Fruit fly (Drosophila melanogaster) whole organism, embryonic: ENCODE measurements around the gene CG13640.

Experiments
- Asciz ChIP-seq: fragments of 200-800 bp; sonication (Bioruptor generic); optimal IDR thresholded peaks from 2 replicates; lab custom pipeline; 2017; ENCODE audit warnings: missing biosample characterization, mild to moderate bottlenecking, missing genetic modification characterization, missing genetic modification reagents
- Bdp1 ChIP-seq: fragments of 200-800 bp; sonication (Bioruptor generic); optimal IDR thresholded peaks from 3 replicates; lab custom pipeline; 2016; ENCODE audit warnings: missing biosample characterization, missing genetic modification characterization
- CG10209 ChIP-seq: fragments of 200-800 bp; sonication (Bioruptor generic); optimal IDR thresholded peaks from 3 replicates; lab custom pipeline; 2017; ENCODE audit warnings: missing biosample characterization, mild to moderate bottlenecking, missing genetic modification characterization, missing genetic modification reagents
- CG10979 ChIP-seq: fragments of 200-800 bp; sonication (Bioruptor generic); optimal IDR thresholded peaks from 2 replicates; lab custom pipeline; 2018; ENCODE audit warnings: missing biosample characterization, mild to moderate bottlenecking, missing genetic modification characterization, moderate library complexity
- CG12659 ChIP-seq: fragments of 200-800 bp; sonication (Bioruptor generic); optimal IDR thresholded peaks from 3 replicates; lab custom pipeline; 2017; ENCODE audit warnings: mild to moderate bottlenecking, missing biosample characterization, missing genetic modification reagents, missing genetic modification characterization
- CG12744 ChIP-seq: fragments of 200-800 bp; sonication (Bioruptor generic); optimal IDR thresholded peaks from 2 replicates; lab custom pipeline; 2016; ENCODE audit warnings: missing biosample characterization, missing genetic modification characterization
- CG15696 ChIP-seq: fragments of 200-800 bp; sonication (Bioruptor generic); optimal IDR thresholded peaks from 2 replicates; lab custom pipeline; 2019; ENCODE audit warnings: missing biosample characterization, mild to moderate bottlenecking, missing genetic modification characterization, moderate library complexity
- CG2120 ChIP-seq: fragments of 200-800 bp; sonication (Bioruptor generic); optimal IDR thresholded peaks from 3 replicates; lab custom pipeline; 2016; ENCODE audit warnings: missing biosample characterization, missing genetic modification characterization
- CG31388 ChIP-seq: fragments of 200-800 bp; sonication (Bioruptor generic); optimal IDR thresholded peaks from 2 replicates; lab custom pipeline; 2016; ENCODE audit warnings: missing biosample characterization, missing genetic modification characterization
- CG32772 ChIP-seq: fragments of 200-800 bp; sonication (Bioruptor generic); IDR thresholded peaks from 2 replicates; pipeline ENCODE4 v1.3.6; 2022; ENCODE audit warnings: missing biosample characterization, missing genetic modification characterization
- CG3995 ChIP-seq: fragments of 200-800 bp; sonication (Bioruptor generic); optimal IDR thresholded peaks from 3 replicates; lab custom pipeline; 2016; ENCODE audit warnings: missing biosample characterization, missing genetic modification characterization
- CG6272 ChIP-seq: fragments of 200-800 bp; sonication (Bioruptor generic); IDR thresholded peaks from 2 replicates; pipeline ENCODE4 v1.3.6; 2022; ENCODE audit warnings: missing biosample characterization, missing genetic modification characterization
- CG6683 ChIP-seq: fragments of 200-800 bp; sonication (Bioruptor generic); optimal IDR thresholded peaks from 2 replicates; lab custom pipeline; 2017; ENCODE audit warnings: missing biosample characterization, mild to moderate bottlenecking, missing genetic modification characterization, missing genetic modification reagents
- CG6813 ChIP-seq: fragments of 200-800 bp; sonication (Bioruptor generic); optimal IDR thresholded peaks from 2 replicates; lab custom pipeline; 2017; ENCODE audit warnings: missing biosample characterization, missing genetic modification characterization, mild to moderate bottlenecking, moderate library complexity, missing genetic modification reagents
- CTCF ChIP-seq: fragments of 200-800 bp; sonication (Bioruptor generic); optimal IDR thresholded peaks from 2 replicates; lab custom pipeline; 2017; ENCODE audit warnings: missing biosample characterization, mild to moderate bottlenecking, missing genetic modification characterization, moderate library complexity
- Dip2 ChIP-seq: fragments of 200-800 bp; sonication (Bioruptor generic); IDR thresholded peaks from 2 replicates; pipeline ENCODE4 v1.3.6; 2022; ENCODE audit warnings: missing biosample characterization, missing genetic modification characterization
- Dip3 ChIP-seq: fragments of 200-800 bp; sonication (Bioruptor generic); optimal IDR thresholded peaks from 3 replicates; lab custom pipeline; 2016; ENCODE audit warnings: missing biosample characterization, missing genetic modification characterization
- HLH3B ChIP-seq: fragments of 200-800 bp; sonication (Bioruptor generic); IDR thresholded peaks from 2 replicates; pipeline ENCODE4 v1.3.6; 2022; ENCODE audit warnings: missing biosample characterization, missing genetic modification characterization
- Hey ChIP-seq: fragments of 200-800 bp; sonication (Bioruptor generic); optimal IDR thresholded peaks from 3 replicates; lab custom pipeline; 2018; ENCODE audit warnings: missing biosample characterization, mild to moderate bottlenecking, missing genetic modification characterization
- Lhr ChIP-seq: fragments of 200-800 bp; sonication (Bioruptor generic); optimal IDR thresholded peaks from 3 replicates; lab custom pipeline; 2017; ENCODE audit warnings: mild to moderate bottlenecking, missing biosample characterization, missing genetic modification reagents, missing genetic modification characterization
- Mad ChIP-seq: fragments of 200-800 bp; sonication (Bioruptor generic); optimal IDR thresholded peaks from 2 replicates; lab custom pipeline; 2016; ENCODE audit warnings: missing biosample characterization, missing genetic modification characterization
- Nf-YC ChIP-seq: fragments of 200-800 bp; optimal IDR thresholded peaks from 3 replicates; lab custom pipeline; 2019; ENCODE audit warnings: missing biosample characterization, mild to moderate bottlenecking, missing genetic modification characterization, moderate library complexity
- PHDP ChIP-seq: fragments of 200-800 bp; sonication (Bioruptor generic); optimal IDR thresholded peaks from 3 replicates; lab custom pipeline; 2018; ENCODE audit warnings: missing biosample characterization, mild to moderate bottlenecking, missing genetic modification characterization, moderate library complexity
- Xbp1 ChIP-seq: fragments of 200-800 bp; sonication (Bioruptor generic); optimal IDR thresholded peaks from 3 replicates; lab custom pipeline; 2016; ENCODE audit warnings: missing biosample characterization, mild to moderate bottlenecking, missing genetic modification characterization
- aop ChIP-seq: fragments of 200-800 bp; sonication (Bioruptor generic); IDR thresholded peaks from 2 replicates; pipeline ENCODE4 v1.3.6; 2022; ENCODE audit warnings: missing biosample characterization, missing genetic modification characterization
- ap ChIP-seq: fragments of 200-800 bp; sonication (Bioruptor generic); IDR thresholded peaks from 2 replicates; pipeline ENCODE4 v1.3.6; 2022; ENCODE audit warnings: missing biosample characterization, missing genetic modification characterization
- ash1 ChIP-seq: fragments of 200-800 bp; sonication (Bioruptor generic); optimal IDR thresholded peaks from 2 replicates; lab custom pipeline; 2018; ENCODE audit warnings: missing biosample characterization, mild to moderate bottlenecking, missing genetic modification characterization
- bbx ChIP-seq: fragments of 200-800 bp; sonication (Bioruptor generic); IDR thresholded peaks from 2 replicates; pipeline ENCODE4 v1.3.6; 2022; ENCODE audit warnings: missing biosample characterization, missing genetic modification characterization; ENCODE audit not compliant: partially characterized antibody
- bcd ChIP-seq: fragments of 200-800 bp; sonication (Bioruptor generic); optimal IDR thresholded peaks from 2 replicates; lab custom pipeline; 2017; ENCODE audit warnings: missing biosample characterization, mild to moderate bottlenecking, missing genetic modification characterization
- bowl ChIP-seq: fragments of 200-800 bp; sonication (Bioruptor generic); IDR thresholded peaks from 2 replicates; pipeline ENCODE4 v1.3.6; 2022; ENCODE audit warnings: missing biosample characterization, missing genetic modification characterization
- disco-r ChIP-seq: fragments of 200-800 bp; sonication (Bioruptor generic); optimal IDR thresholded peaks from 2 replicates; lab custom pipeline; 2016; ENCODE audit warnings: missing biosample characterization, missing genetic modification characterization
- hbn ChIP-seq: fragments of 200-800 bp; sonication (Bioruptor generic); IDR thresholded peaks from 2 replicates; pipeline ENCODE4 v1.3.6; 2022; ENCODE audit warnings: missing biosample characterization, missing genetic modification characterization; ENCODE audit not compliant: partially characterized antibody
- knrl ChIP-seq: fragments of 200-800 bp; sonication (Bioruptor generic); IDR thresholded peaks from 3 replicates; pipeline ENCODE4 v1.3.6; 2022; ENCODE audit warnings: missing biosample characterization, missing genetic modification characterization; ENCODE audit not compliant: partially characterized antibody
- luna ChIP-seq: fragments of 200-800 bp; sonication (Bioruptor generic); optimal IDR thresholded peaks from 2 replicates; lab custom pipeline; 2016; ENCODE audit warnings: missing biosample characterization, missing genetic modification characterization
- nerfin-2 ChIP-seq: fragments of 200-800 bp; sonication (Bioruptor generic); IDR thresholded peaks from 2 replicates; pipeline ENCODE4 v1.3.6; 2022; ENCODE audit warnings: missing biosample characterization, missing genetic modification characterization; ENCODE audit not compliant: partially characterized antibody
- oc ChIP-seq: fragments of 200-800 bp; sonication (Bioruptor generic); optimal IDR thresholded peaks from 2 replicates; lab custom pipeline; 2018; ENCODE audit warnings: missing biosample characterization, mild to moderate bottlenecking, missing genetic modification characterization, moderate library complexity
- odd ChIP-seq: fragments of 200-800 bp; sonication (Bioruptor generic); optimal IDR thresholded peaks from 2 replicates; lab custom pipeline; 2017; ENCODE audit warnings: missing biosample characterization, mild to moderate bottlenecking, missing genetic modification characterization
- pb ChIP-seq: fragments of 200-800 bp; sonication (Bioruptor generic); optimal IDR thresholded peaks from 3 replicates; lab custom pipeline; 2016; ENCODE audit warnings: missing biosample characterization, missing genetic modification characterization
- pzg ChIP-seq: fragments of 200-800 bp; sonication (Bioruptor generic); optimal IDR thresholded peaks from 3 replicates; lab custom pipeline; 2018; ENCODE audit warnings: missing biosample characterization, mild to moderate bottlenecking, missing genetic modification characterization, moderate library complexity
- rib ChIP-seq: fragments of 200-800 bp; sonication (Bioruptor generic); IDR thresholded peaks from 2 replicates; pipeline ENCODE4 v1.3.6; 2022; ENCODE audit warnings: missing biosample characterization, missing genetic modification characterization
- salm ChIP-seq: fragments of 200-800 bp; sonication (Bioruptor generic); optimal IDR thresholded peaks from 2 replicates; lab custom pipeline; 2018; ENCODE audit warnings: missing biosample characterization, mild to moderate bottlenecking, missing genetic modification characterization
- sna ChIP-seq: fragments of 200-800 bp; sonication (Bioruptor generic); IDR thresholded peaks from 2 replicates; pipeline ENCODE4 v1.3.6; 2022; ENCODE audit warnings: missing biosample characterization, missing genetic modification characterization; ENCODE audit not compliant: partially characterized antibody
- sqz ChIP-seq: fragments of 200-800 bp; sonication (Bioruptor generic); optimal IDR thresholded peaks from 3 replicates; lab custom pipeline; 2018; ENCODE audit warnings: missing biosample characterization, mild to moderate bottlenecking, missing genetic modification characterization
- tio ChIP-seq: fragments of 200-800 bp; sonication (Bioruptor generic); optimal IDR thresholded peaks from 2 replicates; lab custom pipeline; 2017; ENCODE audit warnings: missing biosample characterization, missing genetic modification characterization, inconsistent platforms
- toy ChIP-seq: fragments of 200-800 bp; sonication (Bioruptor generic); IDR thresholded peaks from 2 replicates; pipeline ENCODE4 v1.3.6; 2022; ENCODE audit warnings: missing biosample characterization, missing genetic modification characterization
- tup ChIP-seq: fragments of 200-800 bp; sonication (Bioruptor generic); optimal IDR thresholded peaks from 2 replicates; lab custom pipeline; 2016; ENCODE audit warnings: missing biosample characterization, mild to moderate bottlenecking, missing genetic modification characterization, moderate library complexity
- unc-4 ChIP-seq: fragments of 200-800 bp; sonication (Bioruptor generic); IDR thresholded peaks from 2 replicates; pipeline ENCODE4 v1.3.6; 2022; ENCODE audit warnings: missing biosample characterization, missing genetic modification characterization; ENCODE audit not compliant: partially characterized antibody
- vnd ChIP-seq: fragments of 200-800 bp; sonication (Bioruptor generic); IDR thresholded peaks from 3 replicates; pipeline ENCODE4 v1.3.6; 2022; ENCODE audit warnings: missing biosample characterization, missing genetic modification characterization; ENCODE audit not compliant: partially characterized antibody

The CG13640 gene

dm6 chr3R:24875939-24876842 is 14.2 kb upstream of the CG13640 start, which contains the start of gene CG3744 (continued):
- TF ChIP-seq bowl (GFP tag; lab: Robert Waterston, UW) (peak; percentile 86), Bdp1 (GFP tag; lab: Kevin White, UChicago) (peak; percentile 29), tio (GFP tag; lab: Kevin White, UChicago) (no peak), CG10209 (GFP tag; lab: Kevin White, UChicago) (peak; percentile 91), salm (tag; lab: Kevin White, UChicago) (peak; percentile 76), Hey (tag; lab: Kevin White, UChicago) (peak; percentile 9), CG31388 (GFP tag; lab: Kevin White, UChicago) (peak; percentile 28), ash1 (GFP tag; lab: Kevin White, UChicago) (peak; percentile 70), hbn (GFP tag; lab: Robert Waterston, UW) (peak; percentile 97), PHDP (peak; percentile 92), Dip2 (0 out of 2 replicates have a peak, but pooled peaks have one; percentile 9), ap (peak; percentile 84), CG6683 (peak; percentile 76), knrl (GFP tag; lab: Robert Waterston, UW) (peak; percentile 96), bbx (GFP tag; lab: Robert Waterston, UW) (peak; percentile 95), Asciz (no peak), Xbp1 (GFP tag; lab: Kevin White, UChicago) (peak; percentile 94), CG12744 (GFP tag; lab: Kevin White, UChicago) (peak; percentile 60), pb (peak; percentile 62), pzg (peak; percentile 57), odd (peak; percentile 50), sqz (GFP tag; lab: Kevin White, UChicago) (no peak), CG6813 (peak; percentile 79), toy (GFP tag; lab: Robert Waterston, UW) (peak; percentile 83), disco-r (GFP tag; lab: Kevin White, UChicago) (no peak), tup (GFP tag; lab: Kevin White, UChicago) (peak; percentile 69), luna (GFP tag; lab: Kevin White, UChicago) (peak; percentile 37), Lhr (GFP tag; lab: Kevin White, UChicago) (peak; percentile 92), nerfin-2 (peak; percentile 65), vnd (GFP tag; lab: Robert Waterston, UW) (peak; percentile 94), CG3995 (peak; percentile 23), bcd (peak; percentile 91), oc (tag; lab: Kevin White, UChicago) (peak; percentile 78), CG2120 (peak; percentile 92), aop (GFP tag; lab: Robert Waterston, UW) (peak; percentile 90; the same call in 1 of the 2 replicates), Mad (GFP tag; lab: Kevin White, UChicago) (peak; percentile 81), CG15696 (tag; lab: Kevin White, UChicago) (peak; percentile 91), CG10979 (tag; lab: Kevin White, UChicago) (peak; percentile 84), CG12659 (peak; percentile 93), unc-4 (GFP tag; lab: Robert Waterston, UW) (peak; percentile 93), CG32772 (GFP tag; lab: Robert Waterston, UW) (peak; percentile 93), CG6272 (peak; percentile 96), Dip3 (GFP tag; lab: Kevin White, UChicago) (peak; percentile 72), sna (GFP tag; lab: Robert Waterston, UW) (peak; percentile 93), CTCF (GFP tag; lab: Kevin White, UChicago) (no peak), HLH3B (GFP tag; lab: Robert Waterston, UW) (peak; percentile 92), Nf-YC (tag; lab: Kevin White, UChicago) (peak; percentile 84), rib (GFP tag; lab: Robert Waterston, UW) (peak; percentile 90)
